Worm (Caenorhabditis elegans) whole organism, L4 larva: ENCODE measurements around the gene srx-74.

Experiments used
- F10B5.3 ChIP-seq: sonication (generic microtip); optimal IDR thresholded peaks from 2 replicates; lab custom pipeline; 2016; ENCODE audit warnings: mild to moderate bottlenecking, missing genetic modification characterization, missing compliant biosample characterization
- F26F4.8 ChIP-seq: fragments of 200-800 bp; sonication (Bioruptor generic); conservative IDR thresholded peaks from 2 replicates; pipeline ENCODE4 v1.3.6; 2022; ENCODE audit warnings: missing genetic modification characterization, missing compliant biosample characterization
- F44E2.7 ChIP-seq: fragments of 200-800 bp; sonication (Bioruptor generic); IDR thresholded peaks from 2 replicates; pipeline ENCODE4 v2.1.2; 2022; ENCODE audit warnings: missing genetic modification characterization, missing compliant biosample characterization
- F49E8.2 ChIP-seq: sonication (generic microtip); optimal IDR thresholded peaks from 2 replicates; lab custom pipeline; 2016; ENCODE audit warnings: missing compliant biosample characterization, mild to moderate bottlenecking, missing genetic modification characterization, borderline replicate concordance
- T20F7.1 ChIP-seq: fragments of 200-800 bp; sonication (Bioruptor generic); optimal IDR thresholded peaks from 2 replicates; lab custom pipeline; 2018; ENCODE audit warnings: mild to moderate bottlenecking, missing genetic modification characterization, missing compliant biosample characterization
- T26A8.4 ChIP-seq: fragments of 200-800 bp; sonication (Bioruptor generic); IDR thresholded peaks from 2 replicates; pipeline ENCODE4 v1.3.6; 2022; ENCODE audit warnings: missing genetic modification characterization, missing compliant biosample characterization
- Y105C5A.15 ChIP-seq: fragments of 200-800 bp; sonication (Bioruptor generic); IDR thresholded peaks from 2 replicates; pipeline ENCODE4 v1.3.6; 2022; ENCODE audit warnings: missing genetic modification characterization, missing compliant biosample characterization
- Y48G9A.11 ChIP-seq: fragments of 200-800 bp; sonication (Bioruptor generic); IDR thresholded peaks from 2 replicates; pipeline ENCODE4 v1.3.6; 2022; ENCODE audit warnings: missing genetic modification reagents, missing genetic modification characterization, missing compliant biosample characterization
- arid-1 ChIP-seq: fragments of 200-800 bp; sonication (Bioruptor generic); conservative IDR thresholded peaks from 2 replicates; pipeline ENCODE4 v1.3.6; 2022; ENCODE audit warnings: missing genetic modification reagents, missing genetic modification characterization, missing compliant biosample characterization
- attf-4 ChIP-seq: sonication (generic microtip); optimal IDR thresholded peaks from 3 replicates; lab custom pipeline; 2017; ENCODE audit warnings: missing biosample characterization, missing genetic modification characterization
- ceh-32 ChIP-seq: sonication (generic microtip); optimal IDR thresholded peaks from 2 replicates; lab custom pipeline; 2016; ENCODE audit warnings: mild to moderate bottlenecking, missing genetic modification characterization, missing compliant biosample characterization; ENCODE audit not compliant: poor library complexity
- ces-1 ChIP-seq: fragments of 150-350 bp; sonication (generic microtip); optimal IDR thresholded peaks from 4 replicates; lab custom pipeline; 2014; ENCODE audit warnings: missing biosample characterization, missing genetic modification reagents, missing genetic modification characterization
- daf-12 ChIP-seq: fragments of 150-350 bp; optimal IDR thresholded peaks from 2 replicates; lab custom pipeline; 2014; ENCODE audit warnings: missing biosample characterization, missing genetic modification reagents, missing genetic modification characterization
- daf-16 ChIP-seq, 3 experiments: sonication (generic microtip); optimal IDR thresholded peaks; 2 replicates each; lab custom pipeline; 2016 to 2017; ENCODE audit warnings: missing genetic modification characterization in 3 of 3, missing genetic modification reagents in 3 of 3, mild to moderate bottlenecking in 2 of 3, missing compliant biosample characterization in 2 of 3, missing biosample characterization in 1 of 3, moderate library complexity in 1 of 3
- dmd-6 ChIP-seq: fragments of 200-800 bp; sonication (Bioruptor generic); IDR thresholded peaks from 2 replicates; pipeline ENCODE4 v1.3.6; 2022; ENCODE audit warnings: missing genetic modification reagents, missing genetic modification characterization, missing compliant biosample characterization
- dpl-1 ChIP-seq: fragments of 150-350 bp; optimal IDR thresholded peaks from 2 replicates; lab custom pipeline; 2014; ENCODE audit warnings: missing biosample characterization, missing genetic modification reagents, missing genetic modification characterization
- egl-43 ChIP-seq: fragments of 200-800 bp; sonication (Bioruptor generic); IDR thresholded peaks from 2 replicates; pipeline ENCODE4 v1.3.6; 2022; ENCODE audit warnings: missing genetic modification reagents, missing genetic modification characterization, missing compliant biosample characterization
- hif-1 ChIP-seq, 2 experiments: sonication (generic microtip); optimal IDR thresholded peaks; 2 replicates each; lab custom pipeline; 2016 to 2017; ENCODE audit warnings: missing compliant biosample characterization in 2 of 2, missing genetic modification characterization in 2 of 2, missing genetic modification reagents in 2 of 2, missing genotype in 2 of 2, mild to moderate bottlenecking in 1 of 2
- hlh-11 ChIP-seq: fragments of 200-800 bp; sonication (Bioruptor generic); optimal IDR thresholded peaks from 2 replicates; lab custom pipeline; 2018; ENCODE audit warnings: mild to moderate bottlenecking, missing genetic modification characterization, missing compliant biosample characterization
- hlh-30 ChIP-seq: sonication (generic microtip); optimal IDR thresholded peaks from 2 replicates; lab custom pipeline; 2017; ENCODE audit warnings: antibody characterized with exemption, mild to moderate bottlenecking, missing genetic modification characterization, missing compliant biosample characterization; ENCODE audit not compliant: insufficient read depth
- lin-13 ChIP-seq: fragments of 150-350 bp; optimal IDR thresholded peaks from 2 replicates; lab custom pipeline; 2014; ENCODE audit warnings: missing biosample characterization, missing genetic modification reagents, missing genetic modification characterization
- lir-3 ChIP-seq: sonication (generic microtip); optimal IDR thresholded peaks from 2 replicates; lab custom pipeline; 2016; ENCODE audit warnings: mild to moderate bottlenecking, missing genetic modification characterization, missing compliant biosample characterization
- mep-1 ChIP-seq: fragments of 150-350 bp; sonication (generic microtip); optimal IDR thresholded peaks from 3 replicates; lab custom pipeline; 2014; ENCODE audit warnings: missing biosample characterization, missing genetic modification characterization
- mxl-2 ChIP-seq: fragments of 200-800 bp; sonication (Bioruptor generic); conservative IDR thresholded peaks from 2 replicates; pipeline ENCODE4 v1.3.6; 2022; ENCODE audit warnings: missing genetic modification reagents, missing genetic modification characterization, missing compliant biosample characterization
- nhr-10 ChIP-seq: fragments of 150-350 bp; optimal IDR thresholded peaks from 2 replicates; lab custom pipeline; 2014; ENCODE audit warnings: missing biosample characterization, missing genetic modification characterization
- nhr-102 ChIP-seq: sonication (generic microtip); optimal IDR thresholded peaks from 2 replicates; lab custom pipeline; 2016; ENCODE audit warnings: mild to moderate bottlenecking, missing genetic modification characterization, moderate library complexity, missing compliant biosample characterization
- nhr-237 ChIP-seq: sonication (generic microtip); optimal IDR thresholded peaks from 2 replicates; lab custom pipeline; 2017; ENCODE audit warnings: missing biosample characterization, missing genetic modification characterization
- nhr-25 ChIP-seq: sonication (generic microtip); optimal IDR thresholded peaks from 2 replicates; lab custom pipeline; 2017; ENCODE audit warnings: missing genetic modification characterization, mild to moderate bottlenecking, missing compliant biosample characterization, antibody characterized with exemption, moderate library complexity, borderline replicate concordance; ENCODE audit not compliant: insufficient read depth
- nhr-28 ChIP-seq: fragments of 150-350 bp; optimal IDR thresholded peaks from 2 replicates; lab custom pipeline; 2014; ENCODE audit warnings: missing biosample characterization, missing genetic modification characterization
- pha-4 ChIP-seq, 2 experiments: fragments of 150-350 bp in 1 of 2; fragments of 200-800 bp in 1 of 2; sonication (Bioruptor generic) in 1 of 2; IDR thresholded peaks in 1 of 2; optimal IDR thresholded peaks in 1 of 2; 2 replicates each; pipeline versions ENCODE4 v1.3.6 to Lab custom; 2014 to 2022; ENCODE audit warnings: missing genetic modification characterization in 2 of 2, missing genetic modification reagents in 2 of 2, missing biosample characterization in 1 of 2, missing compliant biosample characterization in 1 of 2
- saeg-2 ChIP-seq: fragments of 200-800 bp; sonication (Bioruptor generic); IDR thresholded peaks from 2 replicates; pipeline ENCODE4 v1.3.6; 2022; ENCODE audit warnings: missing genetic modification reagents, missing genetic modification characterization, missing compliant biosample characterization
- sdz-12 ChIP-seq: fragments of 200-800 bp; sonication (Bioruptor generic); optimal IDR thresholded peaks from 2 replicates; lab custom pipeline; 2018; ENCODE audit warnings: mild to moderate bottlenecking, missing genetic modification characterization, missing compliant biosample characterization
- snpc-1.2 ChIP-seq: fragments of 200-800 bp; sonication (Bioruptor generic); IDR thresholded peaks from 2 replicates; pipeline ENCODE4 v1.3.6; 2022; ENCODE audit warnings: missing genetic modification reagents, missing genetic modification characterization, missing compliant biosample characterization
- spr-3 ChIP-seq: fragments of 200-800 bp; sonication (Bioruptor generic); optimal IDR thresholded peaks from 2 replicates; lab custom pipeline; 2018; ENCODE audit warnings: mild to moderate bottlenecking, missing genetic modification characterization, missing compliant biosample characterization
- zfp-2 ChIP-seq: sonication (generic microtip); optimal IDR thresholded peaks from 2 replicates; lab custom pipeline; 2016; ENCODE audit warnings: mild to moderate bottlenecking, missing genetic modification characterization, missing compliant biosample characterization
- zip-11 ChIP-seq: fragments of 200-800 bp; sonication (Bioruptor generic); IDR thresholded peaks from 2 replicates; pipeline ENCODE4 v1.3.6; 2022; ENCODE audit warnings: missing genetic modification characterization, missing compliant biosample characterization
- ztf-11 ChIP-seq: fragments of 150-350 bp; optimal IDR thresholded peaks from 2 replicates; lab custom pipeline; 2014; ENCODE audit warnings: missing biosample characterization, missing genetic modification characterization

The srx-74 gene

ce11 chrV:4674506-4674905 is 12.2 kb upstream of the srx-74 start, which contains the start of gene K03B4.8:
Gene K03B4.8 (minus strand): TSS chrV:4674606.
- TF ChIP-seq snpc-1.2, result no peak
- no peak for TF ChIP-seq sdz-12
- TF ChIP-seq Y48G9A.11 (GFP tag; lab: Robert Waterston, UW), result no peak

DNA sequence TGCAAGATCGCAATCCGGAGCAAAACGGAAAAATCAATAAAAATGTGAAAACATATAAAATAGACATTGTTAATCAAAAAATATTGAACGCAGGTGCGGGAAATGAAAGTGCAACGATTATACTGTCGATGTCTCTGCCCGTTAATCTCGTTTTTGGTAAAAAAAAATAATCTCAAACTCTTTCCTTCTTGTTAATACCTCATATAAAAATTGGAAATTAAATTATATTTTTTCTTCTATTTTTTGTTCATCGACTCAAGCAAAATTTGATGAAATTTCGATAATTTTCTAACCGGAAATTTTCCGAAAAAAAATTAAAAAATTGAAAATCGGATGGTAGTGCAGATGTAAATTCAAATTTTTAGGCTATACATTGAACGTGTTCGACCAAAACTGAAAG is 10.2 kb upstream of the srx-74 start, which contains the start of gene K03B4.9:
K03B4.9 (minus strand) TSS at position 101 of the 400 bp plus-strand sequence.
- no peak for TF ChIP-seq nhr-102 (tag; lab: Kevin White, UChicago)
- TF ChIP-seq ces-1 (GFP tag; lab: Kevin White, UChicago), result no peak
- TF ChIP-seq egl-43 (GFP tag; lab: Robert Waterston, UW), result no peak
- TF ChIP-seq lin-13 (GFP tag; lab: Kevin White, UChicago), result no peak
- no peak for TF ChIP-seq nhr-10
- TF ChIP-seq dpl-1 (GFP tag; lab: Kevin White, UChicago), result no peak
- no peak for TF ChIP-seq zip-11 (GFP tag; lab: Robert Waterston, UW)
- TF ChIP-seq spr-3 (GFP tag; lab: Kevin White, UChicago), result no peak
- no peak for TF ChIP-seq nhr-237
- TF ChIP-seq F26F4.8 (GFP tag; lab: Robert Waterston, UW), result no peak
- TF ChIP-seq daf-16 (GFP tag; optimal IDR thresholded peaks at IDR 0.05; lab: Kevin White, UChicago), result no peak
- TF ChIP-seq daf-16 (tag; optimal IDR thresholded peaks at IDR 0.05; lab: Kevin White, UChicago), result no peak
- no peak for TF ChIP-seq T20F7.1
- no peak for TF ChIP-seq hlh-11
- no peak for TF ChIP-seq saeg-2 (GFP tag; lab: Robert Waterston, UW)
- TF ChIP-seq daf-12 (tag; lab: Kevin White, UChicago), result no peak
- TF ChIP-seq Y105C5A.15 (GFP tag; lab: Robert Waterston, UW), result no peak
- TF ChIP-seq, all 104 proteins: peak for 0

DNA sequence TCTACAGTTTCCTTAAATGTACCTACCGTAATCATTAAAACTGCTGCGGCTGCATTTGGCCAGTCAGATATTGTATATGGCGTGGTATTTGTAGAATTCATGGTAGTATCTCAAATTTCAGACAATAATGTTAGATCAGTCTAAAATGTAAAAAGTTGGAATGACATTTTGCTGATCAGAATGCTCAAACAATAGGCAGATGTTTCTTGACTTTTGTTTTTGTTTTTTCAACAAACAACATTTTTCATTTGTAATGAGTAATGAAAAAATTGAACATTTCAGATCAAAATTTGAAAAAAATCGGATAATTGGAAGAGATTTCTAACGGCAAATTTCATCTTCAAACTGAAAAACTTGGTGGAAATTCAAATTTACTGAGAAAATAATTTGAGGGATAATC is 6.3 kb upstream of the srx-74 start, which contains the start of gene srx-77:
srx-77 (minus strand) TSS at position 101 of the 400 bp plus-strand sequence.
- TF ChIP-seq zfp-2 (tag; lab: Kevin White, UChicago) (no peak), F49E8.2 (tag; lab: Kevin White, UChicago) (no peak), mxl-2 (no peak), T26A8.4 (no peak), hif-1 (tag; optimal IDR thresholded peaks at IDR 0.05; lab: Kevin White, UChicago) (no peak), F44E2.7 (no peak), pha-4 (GFP tag; IDR thresholded peaks at IDR 0.05; lab: Robert Waterston, UW) (no peak), pha-4 (tag; optimal IDR thresholded peaks at IDR 0.05; lab: Kevin White, UChicago) (no peak), nhr-25 (tag; lab: Kevin White, UChicago) (no peak), F10B5.3 (tag; lab: Kevin White, UChicago) (no peak), nhr-28 (tag; lab: Kevin White, UChicago) (no peak), ztf-11 (no peak), arid-1 (GFP tag; lab: Robert Waterston, UW) (no peak), mep-1 (no peak), lir-3 (no peak), ceh-32 (no peak), hlh-30 (tag; lab: Kevin White, UChicago) (no peak), dmd-6 (no peak), attf-4 (tag; lab: Kevin White, UChicago) (no peak)
